Fruit fly (Drosophila melanogaster): ENCODE measurements around the gene inaE.

Gene inaE

dm6 chrX:13783958-13784907 lies 719 bp downstream of the inaE start:
- no peak for TF ChIP-seq kay (GFP tag; ENCODE audit: borderline replicate concordance)
- TF ChIP-seq Clk (GFP tag; optimal IDR thresholded peaks at IDR 0.05) = no peak
- TF ChIP-seq bab1 (GFP tag; optimal IDR thresholded peaks at IDR 0.05) = peak; percentile 50
- TF ChIP-seq cic (GFP tag; optimal IDR thresholded peaks at IDR 0.05) = no peak
- peak; percentile 31 for TF ChIP-seq CG11617 (GFP tag; optimal IDR thresholded peaks at IDR 0.05)
- peak; percentile 52 for TF ChIP-seq tj (GFP tag; optimal IDR thresholded peaks at IDR 0.05)
- no peak for TF ChIP-seq Crg-1 (GFP tag; optimal IDR thresholded peaks at IDR 0.05)
- TF ChIP-seq pad (GFP tag; optimal IDR thresholded peaks at IDR 0.05) = peak; percentile 14
- TF ChIP-seq CG7101 (tag; optimal IDR thresholded peaks at IDR 0.05) = peak; percentile 56
- peak; percentile 41 for TF ChIP-seq toe (GFP tag; optimal IDR thresholded peaks at IDR 0.05)
- no peak for TF ChIP-seq cnc (optimal IDR thresholded peaks at IDR 0.05)
- TF ChIP-seq CG5204 (GFP tag; optimal IDR thresholded peaks at IDR 0.05) = peak; percentile 60
- TF ChIP-seq Mnt (GFP tag; optimal IDR thresholded peaks at IDR 0.05) = peak; percentile 11
- TF ChIP-seq CG12768 (GFP tag; optimal IDR thresholded peaks at IDR 0.05) = peak; percentile 46
- peak; percentile 21 for TF ChIP-seq CG33017 (tag; optimal IDR thresholded peaks at IDR 0.05)
- TF ChIP-seq CG14711 (tag; optimal IDR thresholded peaks at IDR 0.05) = peak; percentile 39
- TF ChIP-seq ovo (GFP tag; optimal IDR thresholded peaks at IDR 0.05) = peak; percentile 61
- TF ChIP-seq Hr96 (GFP tag; optimal IDR thresholded peaks at IDR 0.05) = no peak
- no peak for TF ChIP-seq CG1620 (GFP tag; optimal IDR thresholded peaks at IDR 0.05)
- TF ChIP-seq CG7045 (GFP tag; optimal IDR thresholded peaks at IDR 0.05) = peak; percentile 60

- TF ChIP-seq bab1 (GFP tag; optimal IDR thresholded peaks at IDR 0.05) = peak; percentile 36
- no peak for TF ChIP-seq Clk (GFP tag; optimal IDR thresholded peaks at IDR 0.05)
- no peak for TF ChIP-seq CG11617 (GFP tag; optimal IDR thresholded peaks at IDR 0.05)
- no peak for TF ChIP-seq CG7101 (tag; optimal IDR thresholded peaks at IDR 0.05)
- peak; percentile 98 for TF ChIP-seq tj (GFP tag; optimal IDR thresholded peaks at IDR 0.05)
These were observed 2.6 kb downstream of the inaE start for dm6 chrX:13786037-13786667.

dm6 chrX:13787282-13787850 lies 3.9 kb downstream of the inaE start:
- TF ChIP-seq CG7045 (GFP tag; optimal IDR thresholded peaks at IDR 0.05) (no peak), kay (GFP tag; ENCODE audit: borderline replicate concordance) (no peak), Hr96 (GFP tag; optimal IDR thresholded peaks at IDR 0.05) (no peak), toe (GFP tag; optimal IDR thresholded peaks at IDR 0.05) (no peak), CG12768 (GFP tag; optimal IDR thresholded peaks at IDR 0.05) (no peak), pad (GFP tag; optimal IDR thresholded peaks at IDR 0.05) (no peak)

dm6 chrX:13788973-13789682 lies 5.6 kb downstream of the inaE start:
- TF ChIP-seq cic (GFP tag; optimal IDR thresholded peaks at IDR 0.05) (no peak), CG12768 (GFP tag; optimal IDR thresholded peaks at IDR 0.05) (no peak), Clk (GFP tag; optimal IDR thresholded peaks at IDR 0.05) (no peak), Hr96 (GFP tag; optimal IDR thresholded peaks at IDR 0.05) (no peak), CG7045 (GFP tag; optimal IDR thresholded peaks at IDR 0.05) (no peak), CG33017 (tag; optimal IDR thresholded peaks at IDR 0.05) (no peak), Mnt (GFP tag; optimal IDR thresholded peaks at IDR 0.05) (no peak), cnc (optimal IDR thresholded peaks at IDR 0.05) (no peak), CG14711 (tag; optimal IDR thresholded peaks at IDR 0.05) (no peak), CG7101 (tag; optimal IDR thresholded peaks at IDR 0.05) (no peak), bab1 (GFP tag; optimal IDR thresholded peaks at IDR 0.05) (no peak), CG11617 (GFP tag; optimal IDR thresholded peaks at IDR 0.05) (no peak), CG5204 (GFP tag; optimal IDR thresholded peaks at IDR 0.05) (no peak), toe (GFP tag; optimal IDR thresholded peaks at IDR 0.05) (no peak), pad (GFP tag; optimal IDR thresholded peaks at IDR 0.05) (no peak), ovo (GFP tag; optimal IDR thresholded peaks at IDR 0.05) (no peak), kay (GFP tag; ENCODE audit: borderline replicate concordance) (no peak), CG1620 (GFP tag; optimal IDR thresholded peaks at IDR 0.05) (no peak), tj (GFP tag; optimal IDR thresholded peaks at IDR 0.05) (no peak), Crg-1 (GFP tag; optimal IDR thresholded peaks at IDR 0.05) (no peak)

- TF ChIP-seq tj (GFP tag; optimal IDR thresholded peaks at IDR 0.05) = no peak
These were observed 7.5 kb downstream of the inaE start, which contains the start of gene CG10993 for dm6 chrX:13791011-13791410. Gene CG10993, minus strand, starts transcription at chrX:13791111.

- TF ChIP-seq CG5204 (GFP tag; optimal IDR thresholded peaks at IDR 0.05) = no peak
- no peak for TF ChIP-seq bab1 (GFP tag; optimal IDR thresholded peaks at IDR 0.05)
- TF ChIP-seq Crg-1 (GFP tag; optimal IDR thresholded peaks at IDR 0.05) = no peak
- TF ChIP-seq CG14711 (tag; optimal IDR thresholded peaks at IDR 0.05) = no peak
- no peak for TF ChIP-seq CG11617 (GFP tag; optimal IDR thresholded peaks at IDR 0.05)
- TF ChIP-seq Mnt (GFP tag; optimal IDR thresholded peaks at IDR 0.05) = no peak
- no peak for TF ChIP-seq tj (GFP tag; optimal IDR thresholded peaks at IDR 0.05)
- no peak for TF ChIP-seq kay (GFP tag; ENCODE audit: borderline replicate concordance)
- no peak for TF ChIP-seq pad (GFP tag; optimal IDR thresholded peaks at IDR 0.05)
- TF ChIP-seq CG33017 (tag; optimal IDR thresholded peaks at IDR 0.05) = no peak
- no peak for TF ChIP-seq Hr96 (GFP tag; optimal IDR thresholded peaks at IDR 0.05)
- TF ChIP-seq toe (GFP tag; optimal IDR thresholded peaks at IDR 0.05) = no peak
- TF ChIP-seq Clk (GFP tag; optimal IDR thresholded peaks at IDR 0.05) = no peak
- no peak for TF ChIP-seq CG7101 (tag; optimal IDR thresholded peaks at IDR 0.05)
- no peak for TF ChIP-seq cic (GFP tag; optimal IDR thresholded peaks at IDR 0.05)
- no peak for TF ChIP-seq CG7045 (GFP tag; optimal IDR thresholded peaks at IDR 0.05)
- no peak for TF ChIP-seq CG12768 (GFP tag; optimal IDR thresholded peaks at IDR 0.05)
- TF ChIP-seq cnc (optimal IDR thresholded peaks at IDR 0.05) = no peak
- TF ChIP-seq ovo (GFP tag; optimal IDR thresholded peaks at IDR 0.05) = no peak
- no peak for TF ChIP-seq CG1620 (GFP tag; optimal IDR thresholded peaks at IDR 0.05)
These were observed 8.9 kb downstream of the inaE start for dm6 chrX:13792463-13792862.

Data from whole organism, adult.